Worm (Caenorhabditis elegans): ENCODE measurements around the gene puf-6.
"Not testable (repeated sequence)": the region's sequence is repeated elsewhere in the genome, so short reads cannot be mapped to it uniquely, and the experiment has no call there.

- not testable (repeated sequence) for TF ChIP-seq nhr-11 (tag; optimal IDR thresholded peaks at IDR 0.05); ces-1 (GFP tag; optimal IDR thresholded peaks at IDR 0.05)
Observed at ce11 chrII:13080607-13081006, 37.4 kb upstream of the puf-6 start, which contains the start of gene Y81G3A.2.
